Fruit fly (Drosophila melanogaster) whole organism, embryonic: ENCODE results near the gene Wdr33.

ENCODE experiments used
- Ada2b ChIP-seq: fragments of 200-800 bp; sonication (Bioruptor generic); IDR thresholded peaks from 2 replicates; pipeline ENCODE4 v1.3.6; 2022; ENCODE audit warnings: missing biosample characterization, missing genetic modification characterization
- BEAF-32 ChIP-seq: fragments of 200-800 bp; sonication (Bioruptor generic); optimal IDR thresholded peaks from 3 replicates; lab custom pipeline; 2017; ENCODE audit warnings: missing biosample characterization, missing genetic modification characterization, mild to moderate bottlenecking, moderate library complexity, missing genetic modification reagents
- C15 ChIP-seq: fragments of 200-800 bp; sonication (Bioruptor generic); IDR thresholded peaks from 3 replicates; pipeline ENCODE4 v1.3.6; 2022; ENCODE audit warnings: missing biosample characterization, missing genetic modification characterization
- CG11695 ChIP-seq: fragments of 200-800 bp; sonication (Bioruptor generic); IDR thresholded peaks from 3 replicates; pipeline ENCODE4 v1.3.6; 2022; ENCODE audit warnings: missing biosample characterization, missing genetic modification characterization
- CG1233 ChIP-seq: fragments of 200-800 bp; sonication (Bioruptor generic); optimal IDR thresholded peaks from 4 replicates; lab custom pipeline; 2018; ENCODE audit warnings: missing biosample characterization, mild to moderate bottlenecking, missing genetic modification characterization
- CG14860 ChIP-seq: fragments of 200-800 bp; sonication (Bioruptor generic); IDR thresholded peaks from 3 replicates; pipeline ENCODE4 v1.3.6; 2022; ENCODE audit warnings: missing biosample characterization, missing genetic modification characterization; ENCODE audit not compliant: partially characterized antibody
- CG1603 ChIP-seq: fragments of 200-800 bp; sonication (Bioruptor generic); optimal IDR thresholded peaks from 2 replicates; lab custom pipeline; 2019; ENCODE audit warnings: missing biosample characterization, mild to moderate bottlenecking, missing genetic modification characterization, moderate library complexity
- CG17186 ChIP-seq: fragments of 200-800 bp; sonication (Bioruptor generic); optimal IDR thresholded peaks from 3 replicates; lab custom pipeline; 2017; ENCODE audit warnings: missing biosample characterization, missing genetic modification reagents, missing genetic modification characterization
- CG17359 ChIP-seq: fragments of 200-800 bp; sonication (Bioruptor generic); optimal IDR thresholded peaks from 3 replicates; lab custom pipeline; 2018; ENCODE audit warnings: missing biosample characterization, mild to moderate bottlenecking, missing genetic modification characterization, moderate library complexity
- CG17568 ChIP-seq: fragments of 200-800 bp; sonication (Bioruptor generic); optimal IDR thresholded peaks from 2 replicates; lab custom pipeline; 2018; ENCODE audit warnings: missing biosample characterization, mild to moderate bottlenecking, missing genetic modification characterization, moderate library complexity
- CG2712 ChIP-seq: fragments of 200-800 bp; optimal IDR thresholded peaks from 3 replicates; lab custom pipeline; 2019; ENCODE audit warnings: missing biosample characterization, mild to moderate bottlenecking, missing genetic modification characterization, moderate library complexity
- CG30431 ChIP-seq: fragments of 200-800 bp; sonication (Bioruptor generic); optimal IDR thresholded peaks from 2 replicates; lab custom pipeline; 2017; ENCODE audit warnings: missing biosample characterization, missing genetic modification characterization
- CG3065 ChIP-seq: fragments of 200-800 bp; sonication (Bioruptor generic); optimal IDR thresholded peaks from 2 replicates; lab custom pipeline; 2016; ENCODE audit warnings: missing biosample characterization, missing genetic modification characterization
- CG31224 ChIP-seq: fragments of 200-800 bp; sonication (Bioruptor generic); IDR thresholded peaks from 2 replicates; pipeline ENCODE4 v1.3.6; 2022; ENCODE audit warnings: missing biosample characterization, missing genetic modification characterization
- CG33213 ChIP-seq: fragments of 200-800 bp; sonication (Bioruptor generic); optimal IDR thresholded peaks from 3 replicates; lab custom pipeline; 2016; ENCODE audit warnings: missing biosample characterization, missing genetic modification characterization
- CG4707 ChIP-seq: fragments of 200-800 bp; sonication (Bioruptor generic); optimal IDR thresholded peaks from 2 replicates; lab custom pipeline; 2018; ENCODE audit warnings: missing biosample characterization, mild to moderate bottlenecking, missing genetic modification characterization, moderate library complexity
- CG4854 ChIP-seq: fragments of 200-800 bp; sonication (Bioruptor generic); optimal IDR thresholded peaks from 2 replicates; lab custom pipeline; 2016; ENCODE audit warnings: missing biosample characterization, missing genetic modification characterization, inconsistent platforms
- CG7372 ChIP-seq: fragments of 200-800 bp; sonication (Bioruptor generic); IDR thresholded peaks from 2 replicates; pipeline ENCODE4 v1.3.6; 2022; ENCODE audit warnings: missing biosample characterization, missing genetic modification characterization
- CG7928 ChIP-seq: fragments of 200-800 bp; sonication (Bioruptor generic); optimal IDR thresholded peaks from 2 replicates; lab custom pipeline; 2017; ENCODE audit warnings: missing biosample characterization, mild to moderate bottlenecking, missing genetic modification characterization
- CG9932 ChIP-seq: fragments of 200-800 bp; sonication (Bioruptor generic); IDR thresholded peaks from 2 replicates; pipeline ENCODE4 v1.3.6; 2022; ENCODE audit warnings: missing biosample characterization, missing genetic modification characterization
- Camta ChIP-seq: fragments of 200-800 bp; sonication (Bioruptor generic); optimal IDR thresholded peaks from 2 replicates; lab custom pipeline; 2016; ENCODE audit warnings: missing biosample characterization, missing genetic modification characterization
- Dfd ChIP-seq, 2 experiments: fragments of >200 bp; optimal IDR thresholded peaks; 2 replicates each; lab custom pipeline; 2017; ENCODE audit warnings: missing biosample characterization in 2 of 2, missing genetic modification characterization in 2 of 2
- Dip2 ChIP-seq: fragments of 200-800 bp; sonication (Bioruptor generic); IDR thresholded peaks from 2 replicates; pipeline ENCODE4 v1.3.6; 2022; ENCODE audit warnings: missing biosample characterization, missing genetic modification characterization
- Fer1 ChIP-seq: fragments of 200-800 bp; sonication (Bioruptor generic); optimal IDR thresholded peaks from 2 replicates; lab custom pipeline; 2017; ENCODE audit warnings: missing biosample characterization, mild to moderate bottlenecking, missing genetic modification characterization
- HmgZ ChIP-seq: fragments of 200-800 bp; sonication (Bioruptor generic); optimal IDR thresholded peaks from 2 replicates; lab custom pipeline; 2018; ENCODE audit warnings: missing biosample characterization, mild to moderate bottlenecking, missing genetic modification characterization
- Hr78 ChIP-seq, 2 experiments: fragments of 200-800 bp in 1 of 2; fragments of >200 bp in 1 of 2; sonication (Bioruptor generic) in 1 of 2; optimal IDR thresholded peaks; 2 replicates each; lab custom pipeline; 2017 to 2019; ENCODE audit warnings: missing biosample characterization in 2 of 2, missing genetic modification characterization in 2 of 2, mild to moderate bottlenecking in 1 of 2, moderate library complexity in 1 of 2
- Lim3 ChIP-seq: fragments of 200-800 bp; sonication (Bioruptor generic); IDR thresholded peaks from 2 replicates; pipeline ENCODE4 v1.3.6; 2022; ENCODE audit warnings: missing biosample characterization, missing genetic modification characterization
- Mad ChIP-seq: fragments of 200-800 bp; sonication (Bioruptor generic); optimal IDR thresholded peaks from 2 replicates; lab custom pipeline; 2016; ENCODE audit warnings: missing biosample characterization, missing genetic modification characterization
- Max ChIP-seq: fragments of 200-800 bp; sonication (Bioruptor generic); optimal IDR thresholded peaks from 2 replicates; lab custom pipeline; 2016; ENCODE audit warnings: missing biosample characterization, mild to moderate bottlenecking, missing genetic modification characterization
- Mes4 ChIP-seq: fragments of 200-800 bp; sonication (Bioruptor generic); optimal IDR thresholded peaks from 2 replicates; lab custom pipeline; 2016; ENCODE audit warnings: missing biosample characterization, missing genetic modification characterization
- Neu2 ChIP-seq: fragments of 200-800 bp; sonication (Bioruptor generic); optimal IDR thresholded peaks from 3 replicates; lab custom pipeline; 2016; ENCODE audit warnings: missing biosample characterization, missing genetic modification characterization, borderline replicate concordance
- Ptx1 ChIP-seq: fragments of 200-800 bp; sonication (Bioruptor generic); IDR thresholded peaks from 2 replicates; pipeline ENCODE4 v1.3.6; 2022; ENCODE audit warnings: missing biosample characterization, missing genetic modification characterization
- cad ChIP-seq: fragments of >200 bp; optimal IDR thresholded peaks from 2 replicates; lab custom pipeline; 2017; ENCODE audit warnings: missing biosample characterization, missing genetic modification characterization
- chm ChIP-seq: fragments of 200-800 bp; sonication (Bioruptor generic); IDR thresholded peaks from 2 replicates; pipeline ENCODE4 v1.3.6; 2022; ENCODE audit warnings: missing biosample characterization, missing genetic modification characterization
- crc ChIP-seq: fragments of 200-800 bp; sonication (Bioruptor generic); optimal IDR thresholded peaks from 2 replicates; lab custom pipeline; 2016; ENCODE audit warnings: missing biosample characterization, missing genetic modification characterization
- emc ChIP-seq: fragments of 200-800 bp; sonication (Bioruptor generic); optimal IDR thresholded peaks from 2 replicates; lab custom pipeline; 2016; ENCODE audit warnings: missing biosample characterization, missing genetic modification characterization
- fd3F ChIP-seq: fragments of 200-800 bp; sonication (Bioruptor generic); optimal IDR thresholded peaks from 2 replicates; lab custom pipeline; 2018; ENCODE audit warnings: missing biosample characterization, mild to moderate bottlenecking, missing genetic modification characterization, moderate library complexity
- gce ChIP-seq: fragments of 200-800 bp; sonication (Bioruptor generic); IDR thresholded peaks from 3 replicates; pipeline ENCODE4 v1.3.6; 2022; ENCODE audit warnings: missing biosample characterization, missing genetic modification characterization
- gcm2 ChIP-seq: fragments of 200-800 bp; sonication (Bioruptor generic); optimal IDR thresholded peaks from 2 replicates; lab custom pipeline; 2016; ENCODE audit warnings: missing biosample characterization, missing genetic modification characterization
- jumu ChIP-seq: fragments of 200-800 bp; sonication (Bioruptor generic); optimal IDR thresholded peaks from 3 replicates; lab custom pipeline; 2016; ENCODE audit warnings: missing biosample characterization, missing genetic modification characterization
- kah ChIP-seq: fragments of 200-800 bp; sonication (Bioruptor generic); optimal IDR thresholded peaks from 2 replicates; lab custom pipeline; 2018; ENCODE audit warnings: missing biosample characterization, mild to moderate bottlenecking, missing genetic modification characterization
- lab ChIP-seq: fragments of 200-800 bp; sonication (Bioruptor generic); optimal IDR thresholded peaks from 3 replicates; lab custom pipeline; 2017; ENCODE audit warnings: missing biosample characterization, missing genetic modification characterization, mild to moderate bottlenecking, moderate library complexity, missing genetic modification reagents
- maf-S ChIP-seq: fragments of 200-800 bp; sonication (Bioruptor generic); optimal IDR thresholded peaks from 2 replicates; lab custom pipeline; 2016; ENCODE audit warnings: missing biosample characterization, missing genetic modification characterization
- mirr ChIP-seq: fragments of 200-800 bp; sonication (Bioruptor generic); optimal IDR thresholded peaks from 3 replicates; lab custom pipeline; 2018; ENCODE audit warnings: missing biosample characterization, mild to moderate bottlenecking, missing genetic modification characterization
- nom ChIP-seq: fragments of 200-800 bp; sonication (Bioruptor generic); optimal IDR thresholded peaks from 2 replicates; lab custom pipeline; 2017; ENCODE audit warnings: missing biosample characterization, missing genetic modification characterization, mild to moderate bottlenecking, moderate library complexity, missing genetic modification reagents
- org-1 ChIP-seq: fragments of 200-800 bp; sonication (Bioruptor generic); optimal IDR thresholded peaks from 2 replicates; lab custom pipeline; 2017; ENCODE audit warnings: missing biosample characterization, missing genetic modification characterization
- phol ChIP-seq: fragments of 200-800 bp; sonication (Bioruptor generic); optimal IDR thresholded peaks from 3 replicates; lab custom pipeline; 2018; ENCODE audit warnings: missing biosample characterization, mild to moderate bottlenecking, missing genetic modification characterization, moderate library complexity
- sob ChIP-seq: fragments of 200-800 bp; sonication (Bioruptor generic); IDR thresholded peaks from 2 replicates; pipeline ENCODE4 v1.3.6; 2022; ENCODE audit warnings: missing biosample characterization, missing genetic modification characterization
- ssp ChIP-seq: fragments of 200-800 bp; sonication (Bioruptor generic); IDR thresholded peaks from 2 replicates; pipeline ENCODE4 v1.3.6; 2022; ENCODE audit warnings: missing biosample characterization, missing genetic modification characterization
- ttk ChIP-seq: fragments of 200-800 bp; sonication (Bioruptor generic); IDR thresholded peaks from 2 replicates; pipeline ENCODE4 v2.1.2; 2022; ENCODE audit warnings: missing biosample characterization, missing genetic modification characterization

Wdr33 gene

DNA sequence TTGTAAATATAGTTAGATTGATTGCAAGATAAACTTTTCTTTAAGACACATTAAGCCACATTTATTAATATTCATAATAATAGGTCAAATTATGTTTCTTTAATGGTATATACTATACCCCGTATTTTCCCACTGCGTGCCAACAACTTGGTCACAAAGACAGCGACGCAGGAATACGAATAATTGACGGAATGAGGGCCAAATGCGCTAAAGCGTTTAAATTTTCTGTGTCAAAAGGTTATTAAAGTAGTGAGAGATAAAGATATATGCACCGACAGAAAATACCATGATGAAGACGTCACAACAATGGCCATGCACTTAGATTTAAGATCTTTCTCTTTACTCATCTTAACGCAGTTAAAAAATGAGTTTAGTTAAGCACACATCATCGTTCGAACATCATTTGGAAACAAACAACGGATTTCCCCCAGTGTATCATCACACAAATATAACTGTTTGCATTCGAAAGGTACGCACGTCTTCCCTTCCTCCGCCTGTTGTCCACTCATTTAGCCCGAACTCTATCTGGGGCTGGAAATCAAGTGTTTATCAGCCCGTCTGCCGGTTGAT lies 40.0 kb upstream of the Wdr33 start (continued):
- TF ChIP-seq emc (GFP tag; lab: Kevin White, UChicago) (peak; percentile 24), sob (GFP tag; lab: Robert Waterston, UW) (peak; percentile 37; the same call in 1 of the 2 replicates), Max (GFP tag; lab: Kevin White, UChicago) (peak; percentile 46), Hr78 (GFP tag; optimal IDR thresholded peaks at IDR 0.05; lab: Kevin White, UChicago) (peak in 1 of 2 experiments; percentile 92), CG33213 (GFP tag; lab: Kevin White, UChicago) (no peak), CG3065 (GFP tag; lab: Kevin White, UChicago) (no peak), crc (peak; percentile 52), kah (GFP tag; lab: Kevin White, UChicago) (no peak), CG2712 (tag; lab: Kevin White, UChicago) (peak; percentile 71), lab (peak; percentile 44), maf-S (GFP tag; lab: Kevin White, UChicago) (peak; percentile 39), Mad (GFP tag; lab: Kevin White, UChicago) (peak; percentile 41), Dfd (GFP tag; optimal IDR thresholded peaks at IDR 0.05; lab: Kevin White, UChicago) (no peak), Mes4 (peak; percentile 70), CG31224 (GFP tag; lab: Robert Waterston, UW) (no peak), CG14860 (GFP tag; lab: Robert Waterston, UW) (no peak), CG17359 (tag; lab: Kevin White, UChicago) (peak; percentile 78), ttk (GFP tag; lab: Robert Waterston, UW) (peak; percentile 49; the same call in 1 of the 2 replicates), ssp (GFP tag; lab: Robert Waterston, UW) (no peak), gcm2 (GFP tag; lab: Kevin White, UChicago) (peak; percentile 64), CG1603 (tag; lab: Kevin White, UChicago) (peak; percentile 71), chm (GFP tag; lab: Robert Waterston, UW) (peak; percentile 62; the same call in 1 of the 2 replicates), nom (GFP tag; lab: Kevin White, UChicago) (no peak), HmgZ (peak; percentile 7), org-1 (GFP tag; lab: Kevin White, UChicago) (peak; percentile 69), Fer1 (GFP tag; lab: Kevin White, UChicago) (peak; percentile 44), CG11695 (peak; percentile 41; the same call in 1 of the 3 replicates), Neu2 (GFP tag; lab: Kevin White, UChicago) (no peak), CG17568 (GFP tag; lab: Kevin White, UChicago) (peak; percentile 24), BEAF-32 (no peak), phol (peak; percentile 71), mirr (peak; percentile 18), Dip2 (GFP tag; lab: Robert Waterston, UW) (no peak), Ptx1 (GFP tag; lab: Robert Waterston, UW) (peak; percentile 71), jumu (GFP tag; lab: Kevin White, UChicago) (peak; percentile 63), gce (GFP tag; lab: Robert Waterston, UW) (peak; percentile 74), CG30431 (peak; percentile 37), C15 (GFP tag; lab: Robert Waterston, UW) (peak; percentile 17; the same call in 1 of the 3 replicates), CG17186 (GFP tag; lab: Kevin White, UChicago) (no peak), Ada2b (GFP tag; lab: Robert Waterston, UW) (0 out of 2 replicates have a peak, but pooled peaks have one; percentile 46), CG4854 (no peak), Camta (GFP tag; lab: Kevin White, UChicago) (peak; percentile 62), CG1233 (GFP tag; lab: Kevin White, UChicago) (peak; percentile 59), fd3F (GFP tag; lab: Kevin White, UChicago) (peak; percentile 14), CG7372 (GFP tag; lab: Robert Waterston, UW) (peak; percentile 55; the same call in 1 of the 2 replicates), CG9932 (GFP tag; lab: Robert Waterston, UW) (peak; percentile 51; the same call in 1 of the 2 replicates), Lim3 (GFP tag; lab: Robert Waterston, UW) (no peak), CG7928 (GFP tag; lab: Kevin White, UChicago) (no peak), cad (GFP tag; lab: Kevin White, UChicago) (no peak), CG4707 (no peak)
